Worm (Caenorhabditis elegans): ENCODE measurements around the gene srz-59.

Gene srz-59

ce11 chrIV:14131770-14132169 lies at the start of gene srz-59:
srz-59 (plus strand) TSS chrIV:14132070.
- TF ChIP-seq ztf-23 (GFP tag; IDR thresholded peaks at IDR 0.05) (no peak), tab-1 (GFP tag; IDR thresholded peaks at IDR 0.05) (no peak), klf-2 (GFP tag; conservative IDR thresholded peaks at IDR 0.05) (no peak), cog-1 (tag; optimal IDR thresholded peaks at IDR 0.05) (no peak), ref-1 (GFP tag; conservative IDR thresholded peaks at IDR 0.05) (no peak), flt-1 (GFP tag; IDR thresholded peaks at IDR 0.05) (no peak), ztf-29 (GFP tag; IDR thresholded peaks at IDR 0.05) (no peak), T22C8.4 (GFP tag; IDR thresholded peaks at IDR 0.05) (no peak), med-1 (GFP tag; optimal IDR thresholded peaks at IDR 0.05; ENCODE audit: insufficient read depth) (no peak)

- no peak for TF ChIP-seq ztf-29 (GFP tag; IDR thresholded peaks at IDR 0.05)
- TF ChIP-seq tab-1 (GFP tag; IDR thresholded peaks at IDR 0.05), result no peak
- no peak for TF ChIP-seq ztf-23 (GFP tag; IDR thresholded peaks at IDR 0.05)
- TF ChIP-seq flt-1 (GFP tag; IDR thresholded peaks at IDR 0.05), result no peak
- TF ChIP-seq med-1 (GFP tag; optimal IDR thresholded peaks at IDR 0.05; ENCODE audit: insufficient read depth), result no peak
- no peak for TF ChIP-seq klf-2 (GFP tag; conservative IDR thresholded peaks at IDR 0.05)
- TF ChIP-seq cog-1 (tag; optimal IDR thresholded peaks at IDR 0.05), result no peak
- TF ChIP-seq ref-1 (GFP tag; conservative IDR thresholded peaks at IDR 0.05), result no peak
- TF ChIP-seq T22C8.4 (GFP tag; IDR thresholded peaks at IDR 0.05), result no peak
Measured at ce11 chrIV:14082956-14083355, 48.9 kb upstream of the srz-59 start.

- TF ChIP-seq flt-1 (GFP tag; IDR thresholded peaks at IDR 0.05) (no peak), klf-2 (GFP tag; conservative IDR thresholded peaks at IDR 0.05) (no peak)
Measured at ce11 chrIV:14083505-14083904, 48.4 kb upstream of the srz-59 start, which contains the start of gene F52B11.2. F52B11.2 (plus strand) TSS chrIV:14083568.

ce11 chrIV:14086395-14086794 lies 45.5 kb upstream of the srz-59 start:
- TF ChIP-seq klf-2 (GFP tag; conservative IDR thresholded peaks at IDR 0.05) (no peak), tab-1 (GFP tag; IDR thresholded peaks at IDR 0.05) (no peak), ztf-29 (GFP tag; IDR thresholded peaks at IDR 0.05) (no peak), med-1 (GFP tag; optimal IDR thresholded peaks at IDR 0.05; ENCODE audit: insufficient read depth) (no peak), flt-1 (GFP tag; IDR thresholded peaks at IDR 0.05) (no peak), ref-1 (GFP tag; conservative IDR thresholded peaks at IDR 0.05) (no peak), ztf-23 (GFP tag; IDR thresholded peaks at IDR 0.05) (no peak), cog-1 (tag; optimal IDR thresholded peaks at IDR 0.05) (no peak), T22C8.4 (GFP tag; IDR thresholded peaks at IDR 0.05) (no peak)

- TF ChIP-seq cog-1 (tag; optimal IDR thresholded peaks at IDR 0.05), result no peak
- no peak for TF ChIP-seq T22C8.4 (GFP tag; IDR thresholded peaks at IDR 0.05)
- no peak for TF ChIP-seq ztf-23 (GFP tag; IDR thresholded peaks at IDR 0.05)
- no peak for TF ChIP-seq flt-1 (GFP tag; IDR thresholded peaks at IDR 0.05)
- TF ChIP-seq klf-2 (GFP tag; conservative IDR thresholded peaks at IDR 0.05), result no peak
- TF ChIP-seq med-1 (GFP tag; optimal IDR thresholded peaks at IDR 0.05; ENCODE audit: insufficient read depth), result no peak
Measured at ce11 chrIV:14089749-14090148, 42.1 kb upstream of the srz-59 start.

ce11 chrIV:14091242-14091641 lies 40.6 kb upstream of the srz-59 start, which contains the start of gene noah-2:
noah-2 (plus strand) TSS chrIV:14091254.
- TF ChIP-seq ztf-23 (GFP tag; IDR thresholded peaks at IDR 0.05) (no peak), med-1 (GFP tag; optimal IDR thresholded peaks at IDR 0.05; ENCODE audit: insufficient read depth) (no peak), ztf-29 (GFP tag; IDR thresholded peaks at IDR 0.05) (no peak), klf-2 (GFP tag; conservative IDR thresholded peaks at IDR 0.05) (no peak), ref-1 (GFP tag; conservative IDR thresholded peaks at IDR 0.05) (no peak), flt-1 (GFP tag; IDR thresholded peaks at IDR 0.05) (no peak), cog-1 (tag; optimal IDR thresholded peaks at IDR 0.05) (no peak), T22C8.4 (GFP tag; IDR thresholded peaks at IDR 0.05) (no peak), tab-1 (GFP tag; IDR thresholded peaks at IDR 0.05) (no peak)

- TF ChIP-seq klf-2 (GFP tag; conservative IDR thresholded peaks at IDR 0.05) (no peak), flt-1 (GFP tag; IDR thresholded peaks at IDR 0.05) (no peak), ref-1 (GFP tag; conservative IDR thresholded peaks at IDR 0.05) (no peak), T22C8.4 (GFP tag; IDR thresholded peaks at IDR 0.05) (no peak), ztf-29 (GFP tag; IDR thresholded peaks at IDR 0.05) (no peak), med-1 (GFP tag; optimal IDR thresholded peaks at IDR 0.05; ENCODE audit: insufficient read depth) (no peak), ztf-23 (GFP tag; IDR thresholded peaks at IDR 0.05) (no peak), cog-1 (tag; optimal IDR thresholded peaks at IDR 0.05) (no peak)
Measured at ce11 chrIV:14098540-14099098, 33.3 kb upstream of the srz-59 start.

- TF ChIP-seq cog-1 (tag; optimal IDR thresholded peaks at IDR 0.05), result no peak
- no peak for TF ChIP-seq ztf-29 (GFP tag; IDR thresholded peaks at IDR 0.05)
- TF ChIP-seq T22C8.4 (GFP tag; IDR thresholded peaks at IDR 0.05), result no peak
- no peak for TF ChIP-seq tab-1 (GFP tag; IDR thresholded peaks at IDR 0.05)
- no peak for TF ChIP-seq ztf-23 (GFP tag; IDR thresholded peaks at IDR 0.05)
- TF ChIP-seq ref-1 (GFP tag; conservative IDR thresholded peaks at IDR 0.05), result no peak
- TF ChIP-seq med-1 (GFP tag; optimal IDR thresholded peaks at IDR 0.05; ENCODE audit: insufficient read depth), result no peak
- no peak for TF ChIP-seq flt-1 (GFP tag; IDR thresholded peaks at IDR 0.05)
- no peak for TF ChIP-seq klf-2 (GFP tag; conservative IDR thresholded peaks at IDR 0.05)
Measured at ce11 chrIV:14099256-14099655, 32.6 kb upstream of the srz-59 start, which contains the start of gene col-133. col-133 (minus strand) TSS chrIV:14099356.

- no peak for TF ChIP-seq med-1 (GFP tag; optimal IDR thresholded peaks at IDR 0.05; ENCODE audit: insufficient read depth)
- TF ChIP-seq ref-1 (GFP tag; conservative IDR thresholded peaks at IDR 0.05), result no peak
- no peak for TF ChIP-seq T22C8.4 (GFP tag; IDR thresholded peaks at IDR 0.05)
- no peak for TF ChIP-seq klf-2 (GFP tag; conservative IDR thresholded peaks at IDR 0.05)
- no peak for TF ChIP-seq ztf-29 (GFP tag; IDR thresholded peaks at IDR 0.05)
- no peak for TF ChIP-seq ztf-23 (GFP tag; IDR thresholded peaks at IDR 0.05)
- no peak for TF ChIP-seq flt-1 (GFP tag; IDR thresholded peaks at IDR 0.05)
- TF ChIP-seq cog-1 (tag; optimal IDR thresholded peaks at IDR 0.05), result no peak
Measured at ce11 chrIV:14103054-14103453, 28.8 kb upstream of the srz-59 start, which contains the start of gene F52B11.5. F52B11.5 (minus strand) TSS chrIV:14103231.

ce11 chrIV:14104745-14105144 lies 27.1 kb upstream of the srz-59 start:
- TF ChIP-seq T22C8.4 (GFP tag; IDR thresholded peaks at IDR 0.05) (no peak), ztf-29 (GFP tag; IDR thresholded peaks at IDR 0.05) (no peak), med-1 (GFP tag; optimal IDR thresholded peaks at IDR 0.05; ENCODE audit: insufficient read depth) (no peak), ref-1 (GFP tag; conservative IDR thresholded peaks at IDR 0.05) (no peak), tab-1 (GFP tag; IDR thresholded peaks at IDR 0.05) (no peak), ztf-23 (GFP tag; IDR thresholded peaks at IDR 0.05) (no peak), flt-1 (GFP tag; IDR thresholded peaks at IDR 0.05) (no peak), klf-2 (GFP tag; conservative IDR thresholded peaks at IDR 0.05) (no peak)
